Fruit fly (Drosophila melanogaster) whole organism, embryonic: Measurements from ENCODE around the gene CG43897.
A peak's percentile ranks its signal among the peaks of the same experiment; 100 is the strongest.

Experiments
- Atf6 ChIP-seq: fragments of 200-800 bp; sonication (Bioruptor generic); IDR thresholded peaks from 2 replicates; pipeline ENCODE4 v1.3.6; 2022; ENCODE audit warnings: missing biosample characterization, missing genetic modification characterization
- CG10321 ChIP-seq: fragments of 200-800 bp; sonication (Bioruptor generic); IDR thresholded peaks from 2 replicates; pipeline ENCODE4 v1.3.6; 2022; ENCODE audit warnings: missing biosample characterization, missing genetic modification characterization
- CG10366 ChIP-seq: fragments of 200-800 bp; sonication (Bioruptor generic); IDR thresholded peaks from 2 replicates; pipeline ENCODE4 v1.3.6; 2022; ENCODE audit warnings: missing biosample characterization, missing genetic modification characterization
- CG10431 ChIP-seq: fragments of 200-800 bp; sonication (Bioruptor generic); optimal IDR thresholded peaks from 3 replicates; lab custom pipeline; 2018; ENCODE audit warnings: missing biosample characterization, mild to moderate bottlenecking, missing genetic modification characterization
- CG10959 ChIP-seq: fragments of 200-800 bp; sonication (Bioruptor generic); IDR thresholded peaks from 2 replicates; pipeline ENCODE4 v1.3.6; 2022; ENCODE audit warnings: missing biosample characterization, missing genetic modification characterization
- CG11456 ChIP-seq: fragments of 200-800 bp; sonication (Bioruptor generic); IDR thresholded peaks from 3 replicates; pipeline ENCODE4 v1.3.6; 2022; ENCODE audit warnings: missing biosample characterization, missing genetic modification characterization
- CG11695 ChIP-seq: fragments of 200-800 bp; sonication (Bioruptor generic); IDR thresholded peaks from 3 replicates; pipeline ENCODE4 v1.3.6; 2022; ENCODE audit warnings: missing biosample characterization, missing genetic modification characterization
- CG12104 ChIP-seq: fragments of 200-800 bp; sonication (Bioruptor generic); optimal IDR thresholded peaks from 3 replicates; lab custom pipeline; 2016; ENCODE audit warnings: missing biosample characterization, missing genetic modification characterization
- CG12769 ChIP-seq: fragments of 200-800 bp; sonication (Bioruptor generic); optimal IDR thresholded peaks from 2 replicates; lab custom pipeline; 2019; ENCODE audit warnings: missing biosample characterization, mild to moderate bottlenecking, missing genetic modification characterization, moderate library complexity
- CG13624 ChIP-seq: fragments of 200-800 bp; sonication (Bioruptor generic); optimal IDR thresholded peaks from 2 replicates; lab custom pipeline; 2016; ENCODE audit warnings: missing biosample characterization, missing genetic modification characterization
- CG14441 ChIP-seq: fragments of 200-800 bp; sonication (Bioruptor generic); IDR thresholded peaks from 2 replicates; pipeline ENCODE4 v1.3.6; 2022; ENCODE audit warnings: missing biosample characterization, missing genetic modification characterization
- CG16863 ChIP-seq: fragments of 200-800 bp; sonication (Bioruptor generic); optimal IDR thresholded peaks from 3 replicates; lab custom pipeline; 2016; ENCODE audit warnings: missing biosample characterization, missing genetic modification characterization
- CG17186 ChIP-seq: fragments of 200-800 bp; sonication (Bioruptor generic); optimal IDR thresholded peaks from 3 replicates; lab custom pipeline; 2017; ENCODE audit warnings: missing biosample characterization, missing genetic modification reagents, missing genetic modification characterization
- CG17912 ChIP-seq: fragments of 200-800 bp; sonication (Bioruptor generic); optimal IDR thresholded peaks from 2 replicates; lab custom pipeline; 2018; ENCODE audit warnings: missing biosample characterization, mild to moderate bottlenecking, missing genetic modification characterization
- CG2199 ChIP-seq: fragments of 200-800 bp; sonication (Bioruptor generic); IDR thresholded peaks from 3 replicates; pipeline ENCODE4 v1.3.6; 2022; ENCODE audit warnings: missing biosample characterization, missing genetic modification characterization
- CG30403 ChIP-seq: fragments of 200-800 bp; sonication (Bioruptor generic); optimal IDR thresholded peaks from 3 replicates; lab custom pipeline; 2016; ENCODE audit warnings: missing biosample characterization, missing genetic modification characterization
- CG3407 ChIP-seq: fragments of 200-800 bp; sonication (Bioruptor generic); optimal IDR thresholded peaks from 2 replicates; lab custom pipeline; 2018; ENCODE audit warnings: missing biosample characterization, mild to moderate bottlenecking, missing genetic modification characterization
- CG3726 ChIP-seq: fragments of 200-800 bp; sonication (Bioruptor generic); IDR thresholded peaks from 3 replicates; pipeline ENCODE4, ENCODE4 v1.3.6; 2022; ENCODE audit warnings: missing biosample characterization, missing genetic modification characterization
- CG4282 ChIP-seq: fragments of 200-800 bp; sonication (Bioruptor generic); optimal IDR thresholded peaks from 2 replicates; lab custom pipeline; 2016; ENCODE audit warnings: missing biosample characterization, missing genetic modification characterization
- CG4854 ChIP-seq: fragments of 200-800 bp; sonication (Bioruptor generic); optimal IDR thresholded peaks from 2 replicates; lab custom pipeline; 2016; ENCODE audit warnings: missing biosample characterization, missing genetic modification characterization, inconsistent platforms
- CG6791 ChIP-seq: fragments of 200-800 bp; sonication (Bioruptor generic); IDR thresholded peaks from 3 replicates; pipeline ENCODE4 v1.3.6; 2022; ENCODE audit warnings: missing biosample characterization, missing genetic modification characterization; ENCODE audit not compliant: partially characterized antibody
- CG8765 ChIP-seq: fragments of 200-800 bp; sonication (Bioruptor generic); IDR thresholded peaks from 2 replicates; pipeline ENCODE4 v1.3.6; 2022; ENCODE audit warnings: missing biosample characterization, missing genetic modification characterization
- CG9609 ChIP-seq: fragments of 200-800 bp; sonication (Bioruptor generic); optimal IDR thresholded peaks from 3 replicates; lab custom pipeline; 2016; ENCODE audit warnings: missing biosample characterization, missing genetic modification characterization
- Camta ChIP-seq: fragments of 200-800 bp; sonication (Bioruptor generic); optimal IDR thresholded peaks from 2 replicates; lab custom pipeline; 2016; ENCODE audit warnings: missing biosample characterization, missing genetic modification characterization
- Dp ChIP-seq: fragments of 200-800 bp; sonication (Bioruptor generic); optimal IDR thresholded peaks from 2 replicates; lab custom pipeline; 2018; ENCODE audit warnings: missing biosample characterization, mild to moderate bottlenecking, missing genetic modification characterization, moderate library complexity
- E2f2 ChIP-seq: fragments of 200-800 bp; sonication (Bioruptor generic); IDR thresholded peaks from 2 replicates; pipeline ENCODE4 v1.3.6; 2022; ENCODE audit warnings: missing biosample characterization, missing genetic modification characterization
- HmgZ ChIP-seq: fragments of 200-800 bp; sonication (Bioruptor generic); optimal IDR thresholded peaks from 2 replicates; lab custom pipeline; 2018; ENCODE audit warnings: missing biosample characterization, mild to moderate bottlenecking, missing genetic modification characterization
- Hr39 ChIP-seq: fragments of >200 bp; optimal IDR thresholded peaks from 2 replicates; lab custom pipeline; 2017
- Pdp1 ChIP-seq, 2 experiments: fragments of 200-800 bp; sonication (Bioruptor generic); optimal IDR thresholded peaks; 3 replicates each; lab custom pipeline; 2016; ENCODE audit warnings: missing biosample characterization in 2 of 2, missing genetic modification characterization in 2 of 2, mild to moderate bottlenecking in 1 of 2, moderate library complexity in 1 of 2
- Sry-δ ChIP-seq: fragments of 200-800 bp; sonication (Bioruptor generic); optimal IDR thresholded peaks from 2 replicates; lab custom pipeline; 2016; ENCODE audit warnings: missing biosample characterization, missing genetic modification characterization
- amos ChIP-seq: fragments of 200-800 bp; sonication (Bioruptor generic); IDR thresholded peaks from 2 replicates; pipeline ENCODE4 v1.3.6; 2022; ENCODE audit warnings: missing biosample characterization, missing genetic modification characterization; ENCODE audit not compliant: partially characterized antibody
- ato ChIP-seq: fragments of 200-800 bp; sonication (Bioruptor generic); IDR thresholded peaks from 2 replicates; pipeline ENCODE4 v1.3.6; 2022; ENCODE audit warnings: missing biosample characterization, missing genetic modification characterization; ENCODE audit not compliant: partially characterized antibody
- bcd ChIP-seq: fragments of 200-800 bp; sonication (Bioruptor generic); optimal IDR thresholded peaks from 2 replicates; lab custom pipeline; 2017; ENCODE audit warnings: missing biosample characterization, mild to moderate bottlenecking, missing genetic modification characterization
- bowl ChIP-seq: fragments of 200-800 bp; sonication (Bioruptor generic); IDR thresholded peaks from 2 replicates; pipeline ENCODE4 v1.3.6; 2022; ENCODE audit warnings: missing biosample characterization, missing genetic modification characterization
- br ChIP-seq: fragments of >200 bp; optimal IDR thresholded peaks from 2 replicates; lab custom pipeline; 2017
- chm ChIP-seq: fragments of 200-800 bp; sonication (Bioruptor generic); IDR thresholded peaks from 2 replicates; pipeline ENCODE4 v1.3.6; 2022; ENCODE audit warnings: missing biosample characterization, missing genetic modification characterization
- crp ChIP-seq, 2 experiments: fragments of 200-800 bp; sonication (Bioruptor generic); optimal IDR thresholded peaks; 2 replicates in 1 of 2; 3 replicates in 1 of 2; lab custom pipeline; 2017; ENCODE audit warnings: missing biosample characterization in 2 of 2, missing genetic modification characterization in 2 of 2, mild to moderate bottlenecking in 1 of 2, moderate library complexity in 1 of 2
- en ChIP-seq: fragments of 200-800 bp; sonication (Bioruptor generic); optimal IDR thresholded peaks from 2 replicates; lab custom pipeline; 2016; ENCODE audit warnings: missing biosample characterization, missing genetic modification characterization
- esg ChIP-seq: fragments of 200-800 bp; sonication (Bioruptor generic); conservative IDR thresholded peaks from 2 replicates; pipeline ENCODE4 v1.3.6; 2022; ENCODE audit warnings: missing biosample characterization, missing genetic modification characterization
- fu2 ChIP-seq: fragments of 200-800 bp; sonication (Bioruptor generic); optimal IDR thresholded peaks from 2 replicates; lab custom pipeline; 2016; ENCODE audit warnings: missing biosample characterization, missing genetic modification characterization
- hb ChIP-seq: fragments of 200-800 bp; sonication (Bioruptor generic); IDR thresholded peaks from 3 replicates; pipeline ENCODE4 v1.3.6; 2022; ENCODE audit warnings: missing biosample characterization, missing genetic modification characterization; ENCODE audit not compliant: partially characterized antibody
- insv ChIP-seq, 2 experiments: fragments of 200-800 bp; sonication (Bioruptor generic); optimal IDR thresholded peaks; 3 replicates each; lab custom pipeline; 2016 to 2018; ENCODE audit warnings: missing biosample characterization in 2 of 2, missing genetic modification characterization in 2 of 2
- inv ChIP-seq: fragments of 200-800 bp; sonication (Bioruptor generic); IDR thresholded peaks from 2 replicates; pipeline ENCODE4 v1.3.6; 2022; ENCODE audit warnings: missing biosample characterization, missing genetic modification characterization; ENCODE audit not compliant: partially characterized antibody
- jing ChIP-seq: fragments of 200-800 bp; sonication (Bioruptor generic); optimal IDR thresholded peaks from 2 replicates; lab custom pipeline; 2018; ENCODE audit warnings: missing biosample characterization, mild to moderate bottlenecking, missing genetic modification characterization
- pan ChIP-seq, 4 experiments: fragments of >200 bp in 3 of 4; fragments of 200-800 bp in 1 of 4; sonication (Bioruptor generic) in 1 of 4; optimal IDR thresholded peaks in 3 of 4; IDR thresholded peaks in 1 of 4; 2 replicates each; pipeline versions ENCODE4 v1.3.6 to Lab custom; 2017 to 2022; ENCODE audit warnings: missing biosample characterization in 2 of 4, missing genetic modification characterization in 2 of 4, mixed read lengths in 1 of 4
- pfk ChIP-seq: fragments of 200-800 bp; sonication (Bioruptor generic); optimal IDR thresholded peaks from 2 replicates; lab custom pipeline; 2018; ENCODE audit warnings: missing biosample characterization, mild to moderate bottlenecking, missing genetic modification characterization, moderate library complexity
- row ChIP-seq: fragments of 200-800 bp; sonication (Bioruptor generic); IDR thresholded peaks from 3 replicates; pipeline ENCODE4 v1.3.6; 2022; ENCODE audit warnings: missing biosample characterization, missing genetic modification characterization
- sens-2 ChIP-seq: fragments of 200-800 bp; sonication (Bioruptor generic); IDR thresholded peaks from 2 replicates; pipeline ENCODE4 v1.3.6; 2022; ENCODE audit warnings: missing biosample characterization, missing genetic modification characterization
- tap ChIP-seq: fragments of 200-800 bp; optimal IDR thresholded peaks from 3 replicates; lab custom pipeline; 2019; ENCODE audit warnings: missing biosample characterization, mild to moderate bottlenecking, missing genetic modification characterization, moderate library complexity
- tin ChIP-seq: fragments of 200-800 bp; sonication (Bioruptor generic); optimal IDR thresholded peaks from 3 replicates; lab custom pipeline; 2016; ENCODE audit warnings: missing biosample characterization, missing genetic modification characterization
- wdn ChIP-seq: fragments of 200-800 bp; sonication (Bioruptor generic); IDR thresholded peaks from 2 replicates; pipeline ENCODE4 v1.3.6; 2022; ENCODE audit warnings: missing biosample characterization, missing genetic modification characterization

Gene CG43897

dm6 chr3L:9853895-9854470, 40.3 kb downstream of the CG43897 start (continued):
- TF ChIP-seq CG9609 (GFP tag; lab: Kevin White, UChicago) (no peak), CG11456 (GFP tag; lab: Robert Waterston, UW) (no peak), hb (GFP tag; lab: Robert Waterston, UW) (no peak), esg (GFP tag; lab: Robert Waterston, UW) (no peak), CG6791 (GFP tag; lab: Robert Waterston, UW) (0 out of 3 replicates have a peak, but pooled peaks have one; percentile 24), bcd (GFP tag; lab: Kevin White, UChicago) (no peak), pfk (no peak), Sry-δ (GFP tag; lab: Kevin White, UChicago) (no peak), CG4282 (no peak), CG10321 (peak; percentile 86), CG10366 (GFP tag; lab: Robert Waterston, UW) (no peak), CG2199 (GFP tag; lab: Robert Waterston, UW) (peak; percentile 85), CG8765 (no peak), wdn (GFP tag; lab: Robert Waterston, UW) (0 out of 2 replicates have a peak, but pooled peaks have one; percentile 12), Hr39 (lab: Kevin White, UChicago) (no peak), insv (GFP tag; optimal IDR thresholded peaks at IDR 0.05; lab: Kevin White, UChicago) (no peak), CG10431 (GFP tag; lab: Kevin White, UChicago) (no peak), CG13624 (GFP tag; lab: Kevin White, UChicago) (peak; percentile 26), HmgZ (tag; lab: Kevin White, UChicago) (no peak), CG11695 (GFP tag; lab: Robert Waterston, UW) (no peak), CG17912 (no peak), CG30403 (GFP tag; lab: Kevin White, UChicago) (no peak), bowl (no peak), row (GFP tag; lab: Robert Waterston, UW) (0 out of 3 replicates have a peak, but pooled peaks have one; percentile 20), E2f2 (GFP tag; lab: Robert Waterston, UW) (no peak), jing (GFP tag; lab: Kevin White, UChicago) (no peak), Camta (GFP tag; lab: Kevin White, UChicago) (no peak), chm (GFP tag; lab: Robert Waterston, UW) (peak; percentile 26; the same call in 1 of the 2 replicates), Dp (GFP tag; lab: Kevin White, UChicago) (no peak), br (lab: Kevin White, UChicago) (no peak), CG14441 (no peak), Pdp1 (GFP tag; optimal IDR thresholded peaks at IDR 0.05; lab: Kevin White, UChicago) (peak in 1 of 2 experiments; percentile 40), tap (tag; lab: Kevin White, UChicago) (no peak), CG17186 (GFP tag; lab: Kevin White, UChicago) (no peak), tin (GFP tag; lab: Kevin White, UChicago) (peak; percentile 20), CG16863 (GFP tag; lab: Kevin White, UChicago) (no peak), ato (GFP tag; lab: Robert Waterston, UW) (0 out of 2 replicates have a peak, but pooled peaks have one; percentile 36), pan (optimal IDR thresholded peaks at IDR 0.05; lab: Kevin White, UChicago) (no peak), pan (GFP tag; optimal IDR thresholded peaks at IDR 0.05 in 1 of 2, IDR thresholded peaks at IDR 0.05 in 1 of 2) (peak in 1 of 2 experiments; percentile 13), crp (GFP tag; optimal IDR thresholded peaks at IDR 0.05; lab: Kevin White, UChicago) (no peak), Atf6 (GFP tag; lab: Robert Waterston, UW) (peak; percentile 44; the same call in 1 of the 2 replicates), inv (no peak), en (GFP tag; lab: Kevin White, UChicago) (no peak), CG3726 (GFP tag; lab: Robert Waterston, UW) (no peak), CG4854 (GFP tag; lab: Kevin White, UChicago) (no peak), CG12104 (GFP tag; lab: Kevin White, UChicago) (no peak), amos (GFP tag; lab: Robert Waterston, UW) (peak; percentile 23; the same call in 1 of the 2 replicates), fu2 (no peak), CG12769 (tag; lab: Kevin White, UChicago) (no peak), CG10959 (no peak), CG3407 (GFP tag; lab: Kevin White, UChicago) (no peak), sens-2 (GFP tag; lab: Robert Waterston, UW) (no peak)
